Worm (Caenorhabditis elegans) whole organism, young adult: ENCODE results near the gene lsd-1.

Experiments
- B0336.3 ChIP-seq: fragments of 200-800 bp; sonication (Bioruptor generic); IDR thresholded peaks from 2 replicates; pipeline ENCODE4 v1.3.6; 2022; ENCODE audit warnings: missing genetic modification characterization, missing compliant biosample characterization
- F10E7.11 ChIP-seq: sonication (generic microtip); optimal IDR thresholded peaks from 2 replicates; lab custom pipeline; 2017; ENCODE audit warnings: mild to moderate bottlenecking, missing genetic modification characterization, moderate library complexity, missing compliant biosample characterization
- K11D2.4 ChIP-seq: fragments of 200-800 bp; sonication (Bioruptor generic); IDR thresholded peaks from 2 replicates; pipeline ENCODE4 v1.3.6; 2022; ENCODE audit warnings: missing genetic modification reagents, missing genetic modification characterization, missing compliant biosample characterization
- Y67H2A.10 ChIP-seq: fragments of 200-800 bp; sonication (Bioruptor generic); conservative IDR thresholded peaks from 2 replicates; pipeline ENCODE4 v1.3.6; 2022; ENCODE audit warnings: missing genetic modification reagents, missing genetic modification characterization, missing compliant biosample characterization
- ZK185.1 ChIP-seq: sonication (generic microtip); optimal IDR thresholded peaks from 2 replicates; lab custom pipeline; 2016; ENCODE audit warnings: mild to moderate bottlenecking, missing genetic modification characterization, missing compliant biosample characterization; ENCODE audit not compliant: poor library complexity, severe bottlenecking
- akir-1 ChIP-seq: fragments of 200-800 bp; sonication (Bioruptor generic); optimal IDR thresholded peaks from 2 replicates; lab custom pipeline; 2018; ENCODE audit warnings: mild to moderate bottlenecking, missing genetic modification characterization, moderate library complexity, missing compliant biosample characterization
- ama-1 ChIP-seq, 3 experiments: fragments of 150-350 bp in 1 of 3; sonication (generic microtip) in 2 of 3; optimal IDR thresholded peaks; 2 replicates each; lab custom pipeline; 2014 to 2018; ENCODE audit warnings: missing biosample characterization in 2 of 3, missing genetic modification characterization in 2 of 3, missing genetic modification reagents in 2 of 3
- aptf-3 ChIP-seq: fragments of 200-800 bp; sonication (Bioruptor generic); IDR thresholded peaks from 2 replicates; pipeline ENCODE4 v1.3.6; 2022; ENCODE audit warnings: missing genetic modification characterization, missing compliant biosample characterization
- atf-7 ChIP-seq: sonication (generic microtip); optimal IDR thresholded peaks from 2 replicates; lab custom pipeline; 2017; ENCODE audit warnings: mild to moderate bottlenecking, missing genetic modification characterization, missing compliant biosample characterization
- attf-5 ChIP-seq: fragments of 200-800 bp; sonication (Bioruptor generic); optimal IDR thresholded peaks from 2 replicates; lab custom pipeline; 2018; ENCODE audit warnings: mild to moderate bottlenecking, missing genetic modification characterization, missing compliant biosample characterization
- bed-2 ChIP-seq: fragments of 200-800 bp; sonication (Bioruptor generic); IDR thresholded peaks from 2 replicates; pipeline ENCODE4 v1.3.6; 2022; ENCODE audit warnings: missing genetic modification reagents, missing genetic modification characterization, missing compliant biosample characterization
- ccch-3 ChIP-seq: fragments of 200-800 bp; sonication (Bioruptor generic); optimal IDR thresholded peaks from 2 replicates; lab custom pipeline; 2018; ENCODE audit warnings: mild to moderate bottlenecking, missing genetic modification characterization, missing compliant biosample characterization
- ceh-100 ChIP-seq: fragments of 200-800 bp; sonication (Bioruptor generic); IDR thresholded peaks from 2 replicates; pipeline ENCODE4 v1.3.6; 2022; ENCODE audit warnings: missing genetic modification reagents, missing genetic modification characterization, missing compliant biosample characterization
- ceh-40 ChIP-seq: fragments of 200-800 bp; sonication (Bioruptor generic); IDR thresholded peaks from 2 replicates; pipeline ENCODE4 v1.3.6; 2022; ENCODE audit warnings: missing genetic modification characterization, missing compliant biosample characterization
- ceh-58 ChIP-seq: fragments of 200-800 bp; sonication (Bioruptor generic); IDR thresholded peaks from 2 replicates; pipeline ENCODE4 v1.3.6; 2022; ENCODE audit warnings: missing genetic modification characterization, missing compliant biosample characterization
- ceh-79 ChIP-seq: sonication (generic microtip); optimal IDR thresholded peaks from 2 replicates; lab custom pipeline; 2017; ENCODE audit warnings: mild to moderate bottlenecking, missing genetic modification characterization, missing compliant biosample characterization
- chd-7 ChIP-seq: sonication (generic microtip); optimal IDR thresholded peaks from 2 replicates; lab custom pipeline; 2016; ENCODE audit warnings: mild to moderate bottlenecking, missing genetic modification characterization, moderate library complexity, missing compliant biosample characterization
- dox-1 ChIP-seq: fragments of 200-800 bp; sonication (Bioruptor generic); IDR thresholded peaks from 2 replicates; pipeline ENCODE4 v1.3.6; 2022; ENCODE audit warnings: missing genetic modification reagents, missing genetic modification characterization, missing compliant biosample characterization
- egrh-3 ChIP-seq: fragments of 200-800 bp; sonication (Bioruptor generic); IDR thresholded peaks from 2 replicates; pipeline ENCODE4 v1.3.6; 2022; ENCODE audit warnings: missing genetic modification reagents, missing genetic modification characterization, missing compliant biosample characterization
- ekl-4 ChIP-seq: fragments of 200-800 bp; sonication (Bioruptor generic); IDR thresholded peaks from 2 replicates; pipeline ENCODE4 v1.3.6; 2022; ENCODE audit warnings: missing genetic modification reagents, missing genetic modification characterization, missing compliant biosample characterization
- hmg-20 ChIP-seq: fragments of 200-800 bp; sonication (Bioruptor generic); IDR thresholded peaks from 2 replicates; pipeline ENCODE4 v1.3.6; 2022; ENCODE audit warnings: missing genetic modification reagents, missing genetic modification characterization, missing compliant biosample characterization
- hrde-1 ChIP-seq: sonication (generic microtip); optimal IDR thresholded peaks from 2 replicates; lab custom pipeline; 2016; ENCODE audit warnings: missing genetic modification characterization, mild to moderate bottlenecking, missing compliant biosample characterization, moderate library complexity, missing genotype, missing genetic modification reagents, borderline replicate concordance
- lin-26 ChIP-seq: fragments of 200-800 bp; sonication (Bioruptor generic); IDR thresholded peaks from 2 replicates; pipeline ENCODE4 v1.3.6; 2022; ENCODE audit warnings: missing genetic modification reagents, missing genetic modification characterization, missing compliant biosample characterization
- mes-4 ChIP-seq: sonication (generic microtip); optimal IDR thresholded peaks from 2 replicates; lab custom pipeline; 2016; ENCODE audit warnings: missing genotype, missing genetic modification characterization, missing compliant biosample characterization
- mxl-1 ChIP-seq: sonication (generic microtip); optimal IDR thresholded peaks from 2 replicates; lab custom pipeline; 2016; ENCODE audit warnings: missing genetic modification characterization, missing compliant biosample characterization
- nhr-120 ChIP-seq: fragments of 200-800 bp; sonication (Bioruptor generic); IDR thresholded peaks from 2 replicates; pipeline ENCODE4 v1.3.6; 2022; ENCODE audit warnings: missing genetic modification characterization, missing compliant biosample characterization
- nhr-27 ChIP-seq: fragments of 200-800 bp; sonication (Bioruptor generic); optimal IDR thresholded peaks from 2 replicates; lab custom pipeline; 2018; ENCODE audit warnings: mild to moderate bottlenecking, missing genetic modification characterization, moderate library complexity, missing compliant biosample characterization
- pha-4 ChIP-seq: fragments of 150-350 bp; sonication (generic microtip); optimal IDR thresholded peaks from 2 replicates; lab custom pipeline; 2014; ENCODE audit warnings: missing biosample characterization, missing genetic modification reagents, missing genetic modification characterization
- repo-1 ChIP-seq: sonication (generic microtip); optimal IDR thresholded peaks from 2 replicates; lab custom pipeline; 2017; ENCODE audit warnings: mild to moderate bottlenecking, missing genetic modification characterization, missing compliant biosample characterization
- rpc-1 ChIP-seq, 2 experiments: fragments of 150-350 bp in 1 of 2; sonication (generic microtip) in 1 of 2; optimal IDR thresholded peaks; 2 replicates each; lab custom pipeline; 2014 to 2018; ENCODE audit warnings: missing biosample characterization in 1 of 2, missing genetic modification characterization in 1 of 2, missing genetic modification reagents in 1 of 2, missing genotype in 1 of 2
- snpc-4 ChIP-seq, 5 experiments: fragments of 150-350 bp in 1 of 5; sonication (generic microtip) in 4 of 5; optimal IDR thresholded peaks; 2 replicates each; lab custom pipeline; 2014 to 2018; ENCODE audit warnings: missing genetic modification characterization in 5 of 5, missing biosample characterization in 3 of 5, antibody characterized with exemption in 2 of 5, mild to moderate bottlenecking in 2 of 5, missing compliant biosample characterization in 2 of 5, missing genotype in 2 of 5, moderate library complexity in 2 of 5, missing genetic modification reagents in 1 of 5
- sptf-2 ChIP-seq: fragments of 200-800 bp; sonication (Bioruptor generic); optimal IDR thresholded peaks from 2 replicates; lab custom pipeline; 2018; ENCODE audit warnings: mild to moderate bottlenecking, missing genetic modification characterization, missing compliant biosample characterization
- tlf-1 ChIP-seq: fragments of 200-800 bp; sonication (Bioruptor generic); optimal IDR thresholded peaks from 2 replicates; lab custom pipeline; 2018; ENCODE audit warnings: mild to moderate bottlenecking, missing genetic modification characterization, missing compliant biosample characterization
- ztf-22 ChIP-seq: fragments of 200-800 bp; sonication (Bioruptor generic); optimal IDR thresholded peaks from 2 replicates; lab custom pipeline; 2018; ENCODE audit warnings: mild to moderate bottlenecking, missing genetic modification characterization, moderate library complexity, missing compliant biosample characterization
- ztf-25 ChIP-seq: fragments of 200-800 bp; sonication (Bioruptor generic); IDR thresholded peaks from 2 replicates; pipeline ENCODE4 v1.3.6; 2022; ENCODE audit warnings: missing genetic modification reagents, missing genetic modification characterization, missing compliant biosample characterization
- ztf-3 ChIP-seq: fragments of 200-800 bp; sonication (Bioruptor generic); optimal IDR thresholded peaks from 2 replicates; lab custom pipeline; 2018; ENCODE audit warnings: mild to moderate bottlenecking, missing genetic modification characterization, missing compliant biosample characterization
- ztf-6 ChIP-seq: fragments of 200-800 bp; sonication (Bioruptor generic); IDR thresholded peaks from 2 replicates; pipeline ENCODE4 v1.3.6; 2022; ENCODE audit warnings: missing genetic modification reagents, missing genetic modification characterization, missing compliant biosample characterization

lsd-1 gene

ce11 chrX:11948184-11948894, at the start of gene lsd-1:
TSS of gene lsd-1 (plus strand) at chrX:11948844.
- TF ChIP-seq ceh-40 (GFP tag; lab: Robert Waterston, UW) (no peak), repo-1 (tag; lab: Kevin White, UChicago) (no peak), attf-5 (GFP tag; lab: Kevin White, UChicago) (peak; percentile 20), lin-26 (no peak)

ce11 chrX:11899031-11899430, 49.6 kb upstream of the lsd-1 start:
- TF ChIP-seq dox-1 (GFP tag; lab: Robert Waterston, UW) (no peak), rpc-1 (optimal IDR thresholded peaks at IDR 0.05; lab: Kevin White, UChicago) (no peak), rpc-1 (tag; optimal IDR thresholded peaks at IDR 0.05; lab: Kevin White, UChicago) (no peak), Y67H2A.10 (no peak), ztf-3 (GFP tag; lab: Kevin White, UChicago) (no peak), akir-1 (GFP tag; lab: Kevin White, UChicago) (no peak)

- TF ChIP-seq aptf-3 (GFP tag; lab: Robert Waterston, UW): no peak
- no peak for TF ChIP-seq bed-2 (GFP tag; lab: Robert Waterston, UW)
- no peak for TF ChIP-seq ceh-100 (GFP tag; lab: Robert Waterston, UW)
- no peak for TF ChIP-seq sptf-2
- no peak for TF ChIP-seq ekl-4 (GFP tag; lab: Robert Waterston, UW)
- TF ChIP-seq ztf-6 (GFP tag; lab: Robert Waterston, UW): no peak
- no peak for TF ChIP-seq tlf-1 (GFP tag; lab: Kevin White, UChicago)
- TF ChIP-seq ztf-22: no peak
- TF ChIP-seq nhr-27 (tag; lab: Kevin White, UChicago): no peak
- no peak for TF ChIP-seq mes-4
- no peak for TF ChIP-seq atf-7
- no peak for TF ChIP-seq ztf-25 (GFP tag; lab: Robert Waterston, UW)
- no peak for TF ChIP-seq ceh-79 (tag; lab: Kevin White, UChicago)
These were observed 46.0 kb upstream of the lsd-1 start, which contains the start of gene Y62H9A.10 for ce11 chrX:11902661-11903060. TSS of gene Y62H9A.10 (minus strand) at chrX:11902761.

- TF ChIP-seq K11D2.4 (GFP tag; lab: Robert Waterston, UW) (no peak), chd-7 (tag; lab: Kevin White, UChicago) (no peak), ccch-3 (GFP tag; lab: Kevin White, UChicago) (no peak), nhr-120 (GFP tag; lab: Robert Waterston, UW) (no peak), ceh-58 (GFP tag; lab: Robert Waterston, UW) (no peak), ama-1 (optimal IDR thresholded peaks at IDR 0.05; lab: Kevin White, UChicago) (no peak), ama-1 (GFP tag; optimal IDR thresholded peaks at IDR 0.05; lab: Kevin White, UChicago) (no peak), sptf-2 (no peak), pha-4 (no peak), hrde-1 (tag; lab: Kevin White, UChicago) (no peak), ZK185.1 (no peak), hmg-20 (GFP tag; lab: Robert Waterston, UW) (no peak), egrh-3 (GFP tag; lab: Robert Waterston, UW) (no peak), B0336.3 (GFP tag; lab: Robert Waterston, UW) (no peak), F10E7.11 (tag; lab: Kevin White, UChicago) (no peak), repo-1 (tag; lab: Kevin White, UChicago) (no peak), dox-1 (GFP tag; lab: Robert Waterston, UW) (no peak), mxl-1 (tag; lab: Kevin White, UChicago) (no peak), snpc-4 (GFP tag; optimal IDR thresholded peaks at IDR 0.05; lab: Kevin White, UChicago) (no peak), snpc-4 (tag; optimal IDR thresholded peaks at IDR 0.05; lab: Kevin White, UChicago) (no peak)
These were observed 42.0 kb upstream of the lsd-1 start for ce11 chrX:11906626-11907025.
